Worm (Caenorhabditis elegans): ENCODE results near the gene rfc-4.

Gene rfc-4

DNA sequence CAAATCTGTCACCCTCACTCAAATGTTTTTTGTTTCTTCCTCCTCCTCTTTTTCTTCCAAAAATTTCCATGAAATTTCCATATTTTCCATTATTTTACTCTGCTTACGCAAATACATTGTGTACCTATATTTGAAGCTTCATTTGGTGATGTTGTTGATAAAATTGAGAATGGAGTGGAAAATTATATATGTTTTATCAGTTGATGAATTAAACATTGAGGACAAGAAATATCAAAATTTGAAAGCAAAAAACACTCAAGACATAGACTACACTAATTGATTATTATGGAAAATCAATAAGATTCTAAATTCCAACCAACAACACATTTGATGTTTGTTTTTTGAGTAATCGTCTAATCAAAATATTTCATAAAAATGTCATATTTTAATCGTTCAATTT lies 17.1 kb downstream of the rfc-4 start:
- TF ChIP-seq tbx-11 (GFP tag; IDR thresholded peaks at IDR 0.05) (no peak), B0310.2 (tag; optimal IDR thresholded peaks at IDR 0.05) (no peak), aly-1 (tag; optimal IDR thresholded peaks at IDR 0.05) (no peak), tbx-37 (GFP tag; conservative IDR thresholded peaks at IDR 0.05) (no peak), tra-4 (tag; optimal IDR thresholded peaks at IDR 0.05) (no peak), hnd-1 (tag; optimal IDR thresholded peaks at IDR 0.05) (no peak), ceh-13 (GFP tag; optimal IDR thresholded peaks at IDR 0.05) (no peak), ceh-36 (tag; optimal IDR thresholded peaks at IDR 0.05) (no peak), pes-1 (GFP tag; IDR thresholded peaks at IDR 0.05) (no peak), ama-1 (optimal IDR thresholded peaks at IDR 0.05) (no peak), hmg-4 (GFP tag; optimal IDR thresholded peaks at IDR 0.05) (no peak), scrt-1 (GFP tag; IDR thresholded peaks at IDR 0.05) (no peak), sea-1 (GFP tag; conservative IDR thresholded peaks at IDR 0.05) (no peak), ets-7 (tag; optimal IDR thresholded peaks at IDR 0.05) (no peak), flt-1 (GFP tag; IDR thresholded peaks at IDR 0.05) (no peak)

DNA sequence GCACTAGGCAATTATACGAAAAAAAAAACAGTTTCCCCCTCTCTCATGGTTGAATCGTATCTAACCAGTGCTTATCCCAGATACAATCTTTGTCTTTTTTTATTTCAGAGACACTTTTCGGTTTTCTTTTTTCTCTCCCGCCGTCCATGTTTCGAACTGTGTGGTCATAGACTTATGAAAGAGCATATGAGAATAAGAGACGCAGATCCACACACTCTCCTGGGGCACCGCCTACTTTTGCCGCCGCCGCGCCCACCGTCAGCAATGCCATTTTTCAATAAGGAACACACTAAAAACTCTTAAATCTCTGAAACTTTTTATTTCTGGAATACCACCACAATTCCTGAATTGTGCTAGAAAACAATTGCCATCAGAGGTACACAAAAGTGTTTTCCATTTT lies 17.8 kb downstream of the rfc-4 start, which contains the start of gene prk-1:
prk-1 (plus strand) TSS at position 269 of the 400 bp plus-strand sequence.
- no peak for TF ChIP-seq B0310.2 (tag; optimal IDR thresholded peaks at IDR 0.05)
- TF ChIP-seq scrt-1 (GFP tag; IDR thresholded peaks at IDR 0.05): no peak
- no peak for TF ChIP-seq pes-1 (GFP tag; IDR thresholded peaks at IDR 0.05)
- TF ChIP-seq ets-7 (tag; optimal IDR thresholded peaks at IDR 0.05): no peak
- TF ChIP-seq tbx-37 (GFP tag; conservative IDR thresholded peaks at IDR 0.05): no peak
- no peak for TF ChIP-seq ama-1 (optimal IDR thresholded peaks at IDR 0.05)
- TF ChIP-seq tra-4 (tag; optimal IDR thresholded peaks at IDR 0.05): no peak

DNA sequence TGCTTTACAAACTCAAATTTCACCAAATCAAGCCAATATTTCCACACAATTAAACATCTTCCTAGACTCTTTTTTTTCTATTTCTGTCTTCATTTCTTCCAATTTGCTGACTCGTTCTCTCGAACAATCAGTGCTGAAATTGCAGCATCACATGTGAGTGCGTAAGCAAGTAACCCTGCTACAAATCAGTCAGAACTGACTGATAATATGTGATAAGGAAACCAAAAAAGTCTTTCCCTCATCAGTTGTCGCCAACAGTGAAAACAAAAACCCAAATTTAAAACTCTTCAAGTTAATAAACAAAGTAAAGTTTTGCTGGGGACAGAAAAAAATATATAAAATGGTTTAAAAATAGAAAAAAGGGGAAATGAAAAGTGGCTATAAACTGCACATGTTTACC lies 19.4 kb downstream of the rfc-4 start:
- no peak for TF ChIP-seq ceh-13 (GFP tag; optimal IDR thresholded peaks at IDR 0.05)
- TF ChIP-seq ceh-36 (tag; optimal IDR thresholded peaks at IDR 0.05): no peak
- TF ChIP-seq tbx-37 (GFP tag; conservative IDR thresholded peaks at IDR 0.05): no peak
- no peak for TF ChIP-seq ets-7 (tag; optimal IDR thresholded peaks at IDR 0.05)
- TF ChIP-seq hnd-1 (tag; optimal IDR thresholded peaks at IDR 0.05): no peak
- TF ChIP-seq aly-1 (tag; optimal IDR thresholded peaks at IDR 0.05): no peak
- TF ChIP-seq flt-1 (GFP tag; IDR thresholded peaks at IDR 0.05): no peak
- TF ChIP-seq sea-1 (GFP tag; conservative IDR thresholded peaks at IDR 0.05): no peak
- no peak for TF ChIP-seq tbx-11 (GFP tag; IDR thresholded peaks at IDR 0.05)
- TF ChIP-seq hmbx-1 (tag; optimal IDR thresholded peaks at IDR 0.05): no peak
- TF ChIP-seq hmg-4 (GFP tag; optimal IDR thresholded peaks at IDR 0.05): no peak
- no peak for TF ChIP-seq ama-1 (optimal IDR thresholded peaks at IDR 0.05)
- TF ChIP-seq F13C5.2 (tag; optimal IDR thresholded peaks at IDR 0.05): no peak
- TF ChIP-seq B0310.2 (tag; optimal IDR thresholded peaks at IDR 0.05): no peak
- TF ChIP-seq tra-4 (tag; optimal IDR thresholded peaks at IDR 0.05): no peak
- no peak for TF ChIP-seq pes-1 (GFP tag; IDR thresholded peaks at IDR 0.05)
- no peak for TF ChIP-seq scrt-1 (GFP tag; IDR thresholded peaks at IDR 0.05)

ce11 chrIII:6992496-6992895 lies 20.4 kb downstream of the rfc-4 start:
- TF ChIP-seq aly-1 (tag; optimal IDR thresholded peaks at IDR 0.05) (no peak), flt-1 (GFP tag; IDR thresholded peaks at IDR 0.05) (no peak), ceh-36 (tag; optimal IDR thresholded peaks at IDR 0.05) (no peak), hnd-1 (tag; optimal IDR thresholded peaks at IDR 0.05) (no peak), tbx-37 (GFP tag; conservative IDR thresholded peaks at IDR 0.05) (no peak)

- TF ChIP-seq hmbx-1 (tag; optimal IDR thresholded peaks at IDR 0.05) (no peak), scrt-1 (GFP tag; IDR thresholded peaks at IDR 0.05) (no peak), sea-1 (GFP tag; conservative IDR thresholded peaks at IDR 0.05) (no peak), hmg-4 (GFP tag; optimal IDR thresholded peaks at IDR 0.05) (no peak), tra-4 (tag; optimal IDR thresholded peaks at IDR 0.05) (no peak), tbx-37 (GFP tag; conservative IDR thresholded peaks at IDR 0.05) (no peak), ets-7 (tag; optimal IDR thresholded peaks at IDR 0.05) (no peak), pes-1 (GFP tag; IDR thresholded peaks at IDR 0.05) (no peak), hnd-1 (tag; optimal IDR thresholded peaks at IDR 0.05) (no peak), F13C5.2 (tag; optimal IDR thresholded peaks at IDR 0.05) (no peak), ceh-36 (tag; optimal IDR thresholded peaks at IDR 0.05) (no peak), ceh-13 (GFP tag; optimal IDR thresholded peaks at IDR 0.05) (no peak), ama-1 (optimal IDR thresholded peaks at IDR 0.05) (no peak), B0310.2 (tag; optimal IDR thresholded peaks at IDR 0.05) (no peak), tbx-11 (GFP tag; IDR thresholded peaks at IDR 0.05) (no peak), flt-1 (GFP tag; IDR thresholded peaks at IDR 0.05) (no peak)
Measured at ce11 chrIII:6993179-6993578, 21.1 kb downstream of the rfc-4 start.

- TF ChIP-seq ceh-36 (tag; optimal IDR thresholded peaks at IDR 0.05) (no peak), scrt-1 (GFP tag; IDR thresholded peaks at IDR 0.05) (no peak), B0310.2 (tag; optimal IDR thresholded peaks at IDR 0.05) (no peak), ama-1 (optimal IDR thresholded peaks at IDR 0.05) (no peak), tbx-37 (GFP tag; conservative IDR thresholded peaks at IDR 0.05) (no peak), F13C5.2 (tag; optimal IDR thresholded peaks at IDR 0.05) (no peak), hnd-1 (tag; optimal IDR thresholded peaks at IDR 0.05) (no peak), sea-1 (GFP tag; conservative IDR thresholded peaks at IDR 0.05) (no peak), ceh-13 (GFP tag; optimal IDR thresholded peaks at IDR 0.05) (no peak), ets-7 (tag; optimal IDR thresholded peaks at IDR 0.05) (no peak)
Measured at ce11 chrIII:7002143-7002542, 30.1 kb downstream of the rfc-4 start.

ce11 chrIII:7005350-7005749 lies 33.3 kb downstream of the rfc-4 start, which contains the start of gene C06E8.5:
Gene C06E8.5 (minus strand): TSS chrIII:7005450.
- TF ChIP-seq tbx-11 (GFP tag; IDR thresholded peaks at IDR 0.05) (no peak), hmbx-1 (tag; optimal IDR thresholded peaks at IDR 0.05) (no peak), hnd-1 (tag; optimal IDR thresholded peaks at IDR 0.05) (no peak), F13C5.2 (tag; optimal IDR thresholded peaks at IDR 0.05) (no peak), hmg-4 (GFP tag; optimal IDR thresholded peaks at IDR 0.05) (no peak), ets-7 (tag; optimal IDR thresholded peaks at IDR 0.05) (no peak), scrt-1 (GFP tag; IDR thresholded peaks at IDR 0.05) (no peak), flt-1 (GFP tag; IDR thresholded peaks at IDR 0.05) (no peak), ama-1 (optimal IDR thresholded peaks at IDR 0.05) (no peak), aly-1 (tag; optimal IDR thresholded peaks at IDR 0.05) (no peak), B0310.2 (tag; optimal IDR thresholded peaks at IDR 0.05) (no peak), sea-1 (GFP tag; conservative IDR thresholded peaks at IDR 0.05) (no peak)

- no peak for TF ChIP-seq hmbx-1 (tag; optimal IDR thresholded peaks at IDR 0.05)
- no peak for TF ChIP-seq ceh-13 (GFP tag; optimal IDR thresholded peaks at IDR 0.05)
- TF ChIP-seq scrt-1 (GFP tag; IDR thresholded peaks at IDR 0.05): no peak
- no peak for TF ChIP-seq B0310.2 (tag; optimal IDR thresholded peaks at IDR 0.05)
- no peak for TF ChIP-seq sea-1 (GFP tag; conservative IDR thresholded peaks at IDR 0.05)
Measured at ce11 chrIII:7008836-7009235, 36.8 kb downstream of the rfc-4 start, which contains the start of gene lgc-38. Gene lgc-38 (plus strand): TSS chrIII:7009136.

All from whole organism, early embryonic.